Fruit fly (Drosophila melanogaster) whole organism, adult: ENCODE results near the gene CG13720.

Experiments used
- CG11617 ChIP-seq: fragments of 200-800 bp; sonication (Bioruptor generic); optimal IDR thresholded peaks from 2 replicates; lab custom pipeline; 2017; ENCODE audit warnings: mild to moderate bottlenecking, missing biosample characterization, missing genetic modification reagents, missing genetic modification characterization
- CG12768 ChIP-seq: fragments of 200-800 bp; sonication (Bioruptor generic); optimal IDR thresholded peaks from 2 replicates; lab custom pipeline; 2017; ENCODE audit warnings: missing biosample characterization, missing genetic modification characterization, mild to moderate bottlenecking, moderate library complexity, missing genetic modification reagents
- CG14711 ChIP-seq: fragments of 200-800 bp; sonication (Bioruptor generic); optimal IDR thresholded peaks from 2 replicates; lab custom pipeline; 2018; ENCODE audit warnings: missing biosample characterization, mild to moderate bottlenecking, missing genetic modification characterization, moderate library complexity
- CG1620 ChIP-seq: fragments of 200-800 bp; sonication (Bioruptor generic); optimal IDR thresholded peaks from 2 replicates; lab custom pipeline; 2016; ENCODE audit warnings: missing biosample characterization, missing genetic modification characterization
- CG33017 ChIP-seq: fragments of 200-800 bp; sonication (Bioruptor generic); optimal IDR thresholded peaks from 2 replicates; lab custom pipeline; 2018; ENCODE audit warnings: missing biosample characterization, mild to moderate bottlenecking, missing genetic modification characterization, moderate library complexity
- CG5204 ChIP-seq: fragments of 200-800 bp; sonication (Bioruptor generic); optimal IDR thresholded peaks from 2 replicates; lab custom pipeline; 2016; ENCODE audit warnings: missing biosample characterization, missing genetic modification characterization
- CG7045 ChIP-seq: fragments of 200-800 bp; sonication (Bioruptor generic); optimal IDR thresholded peaks from 2 replicates; lab custom pipeline; 2017; ENCODE audit warnings: missing biosample characterization, mild to moderate bottlenecking, missing genetic modification characterization
- CG7101 ChIP-seq: fragments of 200-800 bp; sonication (Bioruptor generic); optimal IDR thresholded peaks from 2 replicates; lab custom pipeline; 2018; ENCODE audit warnings: missing biosample characterization, mild to moderate bottlenecking, missing genetic modification characterization, moderate library complexity
- Clk ChIP-seq: fragments of 200-800 bp; sonication (Bioruptor generic); optimal IDR thresholded peaks from 2 replicates; lab custom pipeline; 2017; ENCODE audit warnings: missing biosample characterization, missing genetic modification characterization
- Crg-1 ChIP-seq: fragments of 200-800 bp; sonication (Bioruptor generic); optimal IDR thresholded peaks from 2 replicates; lab custom pipeline; 2016; ENCODE audit warnings: missing biosample characterization, missing genetic modification characterization
- Hr96 ChIP-seq: fragments of 200-800 bp; sonication (Bioruptor generic); optimal IDR thresholded peaks from 2 replicates; lab custom pipeline; 2016; ENCODE audit warnings: missing biosample characterization, missing genetic modification characterization
- Mnt ChIP-seq: fragments of 200-800 bp; sonication (Bioruptor generic); optimal IDR thresholded peaks from 2 replicates; lab custom pipeline; 2016; ENCODE audit warnings: missing biosample characterization, mild to moderate bottlenecking, missing genetic modification characterization
- bab1 ChIP-seq: fragments of 200-800 bp; sonication (Bioruptor generic); optimal IDR thresholded peaks from 3 replicates; lab custom pipeline; 2019; ENCODE audit warnings: missing biosample characterization, mild to moderate bottlenecking, missing genetic modification characterization, moderate library complexity
- cic ChIP-seq: fragments of 200-800 bp; sonication (Bioruptor generic); optimal IDR thresholded peaks from 2 replicates; lab custom pipeline; 2017; ENCODE audit warnings: missing biosample characterization, mild to moderate bottlenecking, missing genetic modification characterization, moderate library complexity
- cnc ChIP-seq, 2 experiments: fragments of >200 bp; optimal IDR thresholded peaks; 2 replicates each; lab custom pipeline; 2017
- kay ChIP-seq: fragments of 200-800 bp; sonication (Bioruptor generic); peaks from one replicate; lab custom pipeline; 2016; ENCODE audit warnings: missing biosample characterization, missing genetic modification characterization, borderline replicate concordance
- ovo ChIP-seq: fragments of 200-800 bp; sonication (Bioruptor generic); optimal IDR thresholded peaks from 2 replicates; lab custom pipeline; 2016; ENCODE audit warnings: missing biosample characterization, missing genetic modification characterization
- pad ChIP-seq: fragments of 200-800 bp; sonication (Bioruptor generic); optimal IDR thresholded peaks from 3 replicates; lab custom pipeline; 2017; ENCODE audit warnings: missing biosample characterization, missing genetic modification characterization, mild to moderate bottlenecking, moderate library complexity, missing genetic modification reagents
- tj ChIP-seq: fragments of 200-800 bp; sonication (Bioruptor generic); optimal IDR thresholded peaks from 3 replicates; lab custom pipeline; 2017; ENCODE audit warnings: missing biosample characterization, mild to moderate bottlenecking, missing genetic modification characterization, moderate library complexity
- toe ChIP-seq: fragments of 200-800 bp; sonication (Bioruptor generic); optimal IDR thresholded peaks from 2 replicates; lab custom pipeline; 2016; ENCODE audit warnings: missing biosample characterization, missing genetic modification characterization

CG13720 gene

dm6 chr3L:4477656-4478254 is 22.5 kb downstream of the CG13720 start:
- TF ChIP-seq pad (no peak), tj (no peak), Hr96 (GFP tag; lab: Kevin White, UChicago) (no peak), CG1620 (no peak), Clk (no peak), ovo (no peak), cnc (optimal IDR thresholded peaks at IDR 0.05; lab: Kevin White, UChicago) (no peak), Mnt (GFP tag; lab: Kevin White, UChicago) (no peak), CG5204 (GFP tag; lab: Kevin White, UChicago) (no peak), Crg-1 (GFP tag; lab: Kevin White, UChicago) (no peak), cic (GFP tag; lab: Kevin White, UChicago) (no peak), CG7101 (tag; lab: Kevin White, UChicago) (no peak), CG14711 (no peak), CG7045 (no peak), CG11617 (GFP tag; lab: Kevin White, UChicago) (no peak), bab1 (GFP tag; lab: Kevin White, UChicago) (no peak), CG12768 (GFP tag; lab: Kevin White, UChicago) (no peak), CG33017 (tag; lab: Kevin White, UChicago) (no peak), toe (GFP tag; lab: Kevin White, UChicago) (no peak), kay (GFP tag; lab: Kevin White, UChicago) (no peak)

dm6 chr3L:4475704-4476103 is 24.6 kb downstream of the CG13720 start:
- TF ChIP-seq CG12768 (GFP tag; lab: Kevin White, UChicago) (no peak), CG14711 (no peak)

DNA sequence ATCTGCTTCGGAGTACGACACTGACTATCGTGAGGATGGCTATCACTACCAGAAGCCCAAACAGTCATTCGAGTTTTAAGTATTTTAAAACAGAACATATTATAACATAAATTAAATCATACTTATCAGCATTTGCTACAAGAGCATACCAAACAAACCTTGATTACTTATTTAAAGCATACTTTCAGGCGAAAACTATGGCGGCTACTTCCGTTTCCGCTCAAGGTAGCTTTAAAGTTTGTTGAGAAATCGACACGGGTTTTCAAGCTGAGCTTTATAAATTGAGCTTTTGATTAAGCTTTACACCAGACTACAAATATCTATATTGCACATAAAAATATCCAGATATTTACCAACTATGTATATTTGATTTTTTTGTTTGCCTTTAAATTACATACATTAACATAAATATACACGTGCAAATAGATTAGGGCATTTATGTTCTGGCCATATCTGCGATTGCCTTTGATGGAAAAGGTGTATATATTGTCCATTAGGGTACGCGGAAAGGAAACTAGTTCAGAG is 25.3 kb downstream of the CG13720 start:
- TF ChIP-seq bab1 (GFP tag; lab: Kevin White, UChicago) (peak; percentile 91), CG7045 (peak; percentile 48), CG12768 (GFP tag; lab: Kevin White, UChicago) (no peak), CG14711 (peak; percentile 23)

DNA sequence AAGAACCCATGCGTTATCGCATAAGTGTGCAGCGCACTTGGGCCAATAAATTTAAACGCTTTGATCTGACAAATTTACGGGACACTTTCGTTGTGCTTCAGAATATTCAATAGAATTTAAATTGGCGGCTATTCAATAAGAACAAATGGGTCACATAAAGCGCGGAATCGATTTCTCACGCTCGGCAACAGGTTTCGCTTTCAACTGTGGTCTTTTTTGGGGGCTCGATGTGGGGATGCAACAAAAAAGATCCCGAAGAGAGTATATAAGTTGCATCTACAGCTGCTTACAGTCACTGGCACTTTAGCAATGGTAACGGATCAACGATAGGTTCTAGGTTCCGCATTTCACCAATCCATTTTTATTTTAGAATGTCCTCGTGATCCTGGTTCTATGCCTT is 27.5 kb downstream of the CG13720 start, which contains the start of gene CG11349:
Gene CG11349, plus strand, starts transcription at position 301 of the 400 bp plus-strand sequence.
- TF ChIP-seq Clk (no peak), CG33017 (tag; lab: Kevin White, UChicago) (no peak), Hr96 (GFP tag; lab: Kevin White, UChicago) (no peak), tj (no peak), CG5204 (GFP tag; lab: Kevin White, UChicago) (no peak), CG1620 (no peak), cic (GFP tag; lab: Kevin White, UChicago) (no peak), CG11617 (GFP tag; lab: Kevin White, UChicago) (no peak), ovo (no peak), Mnt (GFP tag; lab: Kevin White, UChicago) (no peak), bab1 (GFP tag; lab: Kevin White, UChicago) (no peak), cnc (optimal IDR thresholded peaks at IDR 0.05; lab: Kevin White, UChicago) (no peak), pad (no peak), CG14711 (no peak), CG12768 (GFP tag; lab: Kevin White, UChicago) (no peak), CG7101 (tag; lab: Kevin White, UChicago) (no peak), Crg-1 (GFP tag; lab: Kevin White, UChicago) (no peak), toe (GFP tag; lab: Kevin White, UChicago) (no peak)

dm6 chr3L:4471449-4471848 is 28.9 kb downstream of the CG13720 start, which contains the start of gene CG32248:
TSS of gene CG32248 (plus strand) at chr3L:4471749.
- TF ChIP-seq Hr96 (GFP tag; lab: Kevin White, UChicago) (no peak), cnc (optimal IDR thresholded peaks at IDR 0.05; lab: Kevin White, UChicago) (no peak), pad (no peak), Crg-1 (GFP tag; lab: Kevin White, UChicago) (no peak), kay (GFP tag; lab: Kevin White, UChicago) (no peak), cic (GFP tag; lab: Kevin White, UChicago) (no peak), Clk (no peak), CG7101 (tag; lab: Kevin White, UChicago) (no peak), CG11617 (GFP tag; lab: Kevin White, UChicago) (no peak)

dm6 chr3L:4469701-4470100 is 30.6 kb downstream of the CG13720 start, which contains the start of gene CG32249:
TSS of gene CG32249 (plus strand) at chr3L:4470001.
- no peak for TF ChIP-seq pad
- no peak for TF ChIP-seq Crg-1 (GFP tag; lab: Kevin White, UChicago)
- TF ChIP-seq kay (GFP tag; lab: Kevin White, UChicago), result peak; percentile 33

dm6 chr3L:4466530-4466929 is 33.8 kb downstream of the CG13720 start, which contains the start of gene CG32241:
TSS of gene CG32241 (minus strand) at chr3L:4466630.
- TF ChIP-seq cic (GFP tag; lab: Kevin White, UChicago) (no peak), Clk (no peak), CG12768 (GFP tag; lab: Kevin White, UChicago) (no peak), CG11617 (GFP tag; lab: Kevin White, UChicago) (no peak), CG1620 (no peak), pad (no peak), Hr96 (GFP tag; lab: Kevin White, UChicago) (no peak), tj (no peak)
